Fruit fly (Drosophila melanogaster) whole organism, embryonic: ENCODE results near the gene CG1640.

Experiments
- Abd-B ChIP-seq: fragments of 200-800 bp; sonication (Bioruptor generic); optimal IDR thresholded peaks from 2 replicates; lab custom pipeline; 2018; ENCODE audit warnings: missing biosample characterization, mild to moderate bottlenecking, missing genetic modification characterization, moderate library complexity
- Adf1 ChIP-seq: fragments of 200-800 bp; sonication (Bioruptor generic); IDR thresholded peaks from 2 replicates; pipeline ENCODE4 v1.3.6; 2022; ENCODE audit warnings: missing biosample characterization, missing genetic modification characterization
- Aef1 ChIP-seq: fragments of 200-800 bp; sonication (Bioruptor generic); IDR thresholded peaks from 3 replicates; pipeline ENCODE4 v1.3.6; 2022; ENCODE audit warnings: missing biosample characterization, missing genetic modification characterization
- Antp ChIP-seq: fragments of 200-800 bp; sonication (Bioruptor generic); optimal IDR thresholded peaks from 3 replicates; lab custom pipeline; 2016; ENCODE audit warnings: missing biosample characterization, missing genetic modification characterization
- B-H2 ChIP-seq: fragments of 200-800 bp; sonication (Bioruptor generic); optimal IDR thresholded peaks from 2 replicates; lab custom pipeline; 2018; ENCODE audit warnings: missing biosample characterization, mild to moderate bottlenecking, missing genetic modification characterization
- CG10274 ChIP-seq: fragments of 200-800 bp; sonication (Bioruptor generic); optimal IDR thresholded peaks from 3 replicates; lab custom pipeline; 2017; ENCODE audit warnings: missing biosample characterization, mild to moderate bottlenecking, missing genetic modification characterization
- CG17359 ChIP-seq: fragments of 200-800 bp; sonication (Bioruptor generic); optimal IDR thresholded peaks from 3 replicates; lab custom pipeline; 2018; ENCODE audit warnings: missing biosample characterization, mild to moderate bottlenecking, missing genetic modification characterization, moderate library complexity
- CG2120 ChIP-seq: fragments of 200-800 bp; sonication (Bioruptor generic); optimal IDR thresholded peaks from 3 replicates; lab custom pipeline; 2016; ENCODE audit warnings: missing biosample characterization, missing genetic modification characterization
- CG3163 ChIP-seq: fragments of 200-800 bp; sonication (Bioruptor generic); optimal IDR thresholded peaks from 3 replicates; lab custom pipeline; 2016; ENCODE audit warnings: missing biosample characterization, missing genetic modification characterization
- CG7357 ChIP-seq: fragments of 200-800 bp; sonication (Bioruptor generic); IDR thresholded peaks from 3 replicates; pipeline ENCODE4 v1.3.6; 2022; ENCODE audit warnings: missing biosample characterization, missing genetic modification characterization
- CG7839 ChIP-seq: fragments of 200-800 bp; sonication (Bioruptor generic); optimal IDR thresholded peaks from 3 replicates; lab custom pipeline; 2018; ENCODE audit warnings: missing biosample characterization, mild to moderate bottlenecking, missing genetic modification characterization, moderate library complexity
- CG9932 ChIP-seq: fragments of 200-800 bp; sonication (Bioruptor generic); IDR thresholded peaks from 2 replicates; pipeline ENCODE4 v1.3.6; 2022; ENCODE audit warnings: missing biosample characterization, missing genetic modification characterization
- CoRest ChIP-seq: fragments of 200-800 bp; sonication (Bioruptor generic); optimal IDR thresholded peaks from 3 replicates; lab custom pipeline; 2018; ENCODE audit warnings: missing biosample characterization, mild to moderate bottlenecking, missing genetic modification characterization, moderate library complexity
- CrebB ChIP-seq: fragments of 200-800 bp; sonication (Bioruptor generic); optimal IDR thresholded peaks from 3 replicates; lab custom pipeline; 2018; ENCODE audit warnings: missing biosample characterization, mild to moderate bottlenecking, missing genetic modification characterization
- Dad ChIP-seq: fragments of 200-800 bp; sonication (Bioruptor generic); optimal IDR thresholded peaks from 3 replicates; lab custom pipeline; 2016; ENCODE audit warnings: missing biosample characterization, missing genetic modification characterization
- Dip2 ChIP-seq: fragments of 200-800 bp; sonication (Bioruptor generic); IDR thresholded peaks from 2 replicates; pipeline ENCODE4 v1.3.6; 2022; ENCODE audit warnings: missing biosample characterization, missing genetic modification characterization
- Drgx ChIP-seq: fragments of 200-800 bp; sonication (Bioruptor generic); IDR thresholded peaks from 2 replicates; pipeline ENCODE4 v1.3.6; 2022; ENCODE audit warnings: missing biosample characterization, missing genetic modification characterization
- Ets65A ChIP-seq: fragments of 200-800 bp; sonication (Bioruptor generic); peaks from one replicate; lab custom pipeline; 2016; ENCODE audit warnings: missing biosample characterization, missing genetic modification characterization
- H2.0 ChIP-seq: fragments of 200-800 bp; sonication (Bioruptor generic); IDR thresholded peaks from 2 replicates; pipeline ENCODE4 v1.3.6; 2022; ENCODE audit warnings: missing biosample characterization, missing genetic modification characterization
- HLH54F ChIP-seq: fragments of 200-800 bp; sonication (Bioruptor generic); optimal IDR thresholded peaks from 3 replicates; lab custom pipeline; 2016; ENCODE audit warnings: missing biosample characterization, missing genetic modification characterization
- Hand ChIP-seq: fragments of 200-800 bp; sonication (Bioruptor generic); optimal IDR thresholded peaks from 2 replicates; lab custom pipeline; 2017; ENCODE audit warnings: mild to moderate bottlenecking, missing biosample characterization, missing genetic modification reagents, missing genetic modification characterization
- HmgD ChIP-seq: fragments of 200-800 bp; sonication (Bioruptor generic); optimal IDR thresholded peaks from 3 replicates; lab custom pipeline; 2016; ENCODE audit warnings: missing biosample characterization, missing genetic modification characterization
- MBD-R2 ChIP-seq: fragments of 200-800 bp; sonication (Bioruptor generic); IDR thresholded peaks from 2 replicates; pipeline ENCODE4 v1.3.6; 2022; ENCODE audit warnings: missing biosample characterization, missing genetic modification characterization
- Max ChIP-seq: fragments of 200-800 bp; sonication (Bioruptor generic); optimal IDR thresholded peaks from 2 replicates; lab custom pipeline; 2016; ENCODE audit warnings: missing biosample characterization, mild to moderate bottlenecking, missing genetic modification characterization
- Med ChIP-seq: fragments of 200-800 bp; sonication (Bioruptor generic); peaks from one replicate; lab custom pipeline; 2016; ENCODE audit warnings: missing biosample characterization, missing genetic modification characterization, mild to moderate bottlenecking, inconsistent platforms, moderate library complexity
- NC2β ChIP-seq: fragments of 200-800 bp; sonication (Bioruptor generic); optimal IDR thresholded peaks from 2 replicates; lab custom pipeline; 2016; ENCODE audit warnings: missing biosample characterization, missing genetic modification characterization
- Nf-YB ChIP-seq: fragments of 200-800 bp; sonication (Bioruptor generic); optimal IDR thresholded peaks from 3 replicates; lab custom pipeline; 2019; ENCODE audit warnings: missing biosample characterization, mild to moderate bottlenecking, missing genetic modification characterization, moderate library complexity
- Optix ChIP-seq: fragments of 200-800 bp; sonication (Bioruptor generic); IDR thresholded peaks from 3 replicates; pipeline ENCODE4 v1.3.6; 2022; ENCODE audit warnings: missing biosample characterization, missing genetic modification characterization
- Pdp1 ChIP-seq, 2 experiments: fragments of 200-800 bp; sonication (Bioruptor generic); optimal IDR thresholded peaks; 3 replicates each; lab custom pipeline; 2016; ENCODE audit warnings: missing biosample characterization in 2 of 2, missing genetic modification characterization in 2 of 2, mild to moderate bottlenecking in 1 of 2, moderate library complexity in 1 of 2
- Rfx ChIP-seq: fragments of 200-800 bp; sonication (Bioruptor generic); IDR thresholded peaks from 2 replicates; pipeline ENCODE4 v1.3.6; 2022; ENCODE audit warnings: missing biosample characterization, missing genetic modification characterization
- Sry-δ ChIP-seq: fragments of 200-800 bp; sonication (Bioruptor generic); optimal IDR thresholded peaks from 2 replicates; lab custom pipeline; 2016; ENCODE audit warnings: missing biosample characterization, missing genetic modification characterization
- Trl ChIP-seq, 3 experiments: fragments of >200 bp in 2 of 3; fragments of 200-800 bp in 1 of 3; sonication (Bioruptor generic) in 1 of 3; optimal IDR thresholded peaks; 2 replicates in 1 of 3; 3 replicates in 2 of 3; lab custom pipeline; 2016 to 2017; ENCODE audit warnings: missing biosample characterization in 1 of 3, missing genetic modification characterization in 1 of 3
- abd-A ChIP-seq: fragments of 200-800 bp; sonication (Bioruptor generic); optimal IDR thresholded peaks from 3 replicates; lab custom pipeline; 2019; ENCODE audit warnings: missing biosample characterization, mild to moderate bottlenecking, missing genetic modification characterization, moderate library complexity
- ato ChIP-seq: fragments of 200-800 bp; sonication (Bioruptor generic); IDR thresholded peaks from 2 replicates; pipeline ENCODE4 v1.3.6; 2022; ENCODE audit warnings: missing biosample characterization, missing genetic modification characterization; ENCODE audit not compliant: partially characterized antibody
- chinmo ChIP-seq: fragments of 200-800 bp; sonication (Bioruptor generic); IDR thresholded peaks from 4 replicates; pipeline ENCODE4 v1.3.6; 2022; ENCODE audit warnings: missing biosample characterization, missing genetic modification characterization; ENCODE audit not compliant: partially characterized antibody
- crc ChIP-seq: fragments of 200-800 bp; sonication (Bioruptor generic); optimal IDR thresholded peaks from 2 replicates; lab custom pipeline; 2016; ENCODE audit warnings: missing biosample characterization, missing genetic modification characterization
- crol ChIP-seq: fragments of 200-800 bp; sonication (Bioruptor generic); IDR thresholded peaks from 2 replicates; pipeline ENCODE4 v1.3.6; 2022; ENCODE audit warnings: missing biosample characterization, missing genetic modification characterization
- crp ChIP-seq, 2 experiments: fragments of 200-800 bp; sonication (Bioruptor generic); optimal IDR thresholded peaks; 2 replicates in 1 of 2; 3 replicates in 1 of 2; lab custom pipeline; 2017; ENCODE audit warnings: missing biosample characterization in 2 of 2, missing genetic modification characterization in 2 of 2, mild to moderate bottlenecking in 1 of 2, moderate library complexity in 1 of 2
- emc ChIP-seq: fragments of 200-800 bp; sonication (Bioruptor generic); optimal IDR thresholded peaks from 2 replicates; lab custom pipeline; 2016; ENCODE audit warnings: missing biosample characterization, missing genetic modification characterization
- ftz-f1 ChIP-seq: fragments of 200-800 bp; sonication (Bioruptor generic); optimal IDR thresholded peaks from 2 replicates; lab custom pipeline; 2016; ENCODE audit warnings: missing biosample characterization, missing genetic modification characterization
- inv ChIP-seq: fragments of 200-800 bp; sonication (Bioruptor generic); IDR thresholded peaks from 2 replicates; pipeline ENCODE4 v1.3.6; 2022; ENCODE audit warnings: missing biosample characterization, missing genetic modification characterization; ENCODE audit not compliant: partially characterized antibody
- lbe ChIP-seq: fragments of 200-800 bp; sonication (Bioruptor generic); optimal IDR thresholded peaks from 2 replicates; lab custom pipeline; 2016; ENCODE audit warnings: missing biosample characterization, mild to moderate bottlenecking, missing genetic modification characterization
- nerfin-1 ChIP-seq: fragments of 200-800 bp; sonication (Bioruptor generic); optimal IDR thresholded peaks from 3 replicates; lab custom pipeline; 2019; ENCODE audit warnings: missing biosample characterization, mild to moderate bottlenecking, missing genetic modification characterization, moderate library complexity
- onecut ChIP-seq: fragments of 200-800 bp; sonication (Bioruptor generic); IDR thresholded peaks from 2 replicates; pipeline ENCODE4 v1.3.6; 2022; ENCODE audit warnings: missing biosample characterization, missing genetic modification characterization
- pnt ChIP-seq: fragments of 200-800 bp; sonication (Bioruptor generic); optimal IDR thresholded peaks from 3 replicates; lab custom pipeline; 2016; ENCODE audit warnings: missing biosample characterization, missing genetic modification characterization
- ro ChIP-seq: fragments of 200-800 bp; sonication (Bioruptor generic); IDR thresholded peaks from 2 replicates; pipeline ENCODE4 v1.3.6; 2022; ENCODE audit warnings: missing biosample characterization, missing genetic modification characterization
- sens ChIP-seq: fragments of 200-800 bp; sonication (Bioruptor generic); peaks from one replicate; lab custom pipeline; 2016; ENCODE audit warnings: missing biosample characterization, missing genetic modification characterization
- zfh2 ChIP-seq: fragments of 200-800 bp; sonication (Bioruptor generic); optimal IDR thresholded peaks from 2 replicates; lab custom pipeline; 2016; ENCODE audit warnings: missing biosample characterization, missing genetic modification characterization

Gene CG1640

dm6 chrX:13394343-13394742, 23.9 kb downstream of the CG1640 start (continued):
- TF ChIP-seq pnt (GFP tag; lab: Kevin White, UChicago) (no peak), Dip2 (GFP tag; lab: Robert Waterston, UW) (no peak), Optix (no peak), HmgD (GFP tag; lab: Kevin White, UChicago) (no peak), CG9932 (GFP tag; lab: Robert Waterston, UW) (peak; percentile 22; the same call in 1 of the 2 replicates), ftz-f1 (no peak), inv (GFP tag; lab: Robert Waterston, UW) (no peak), H2.0 (0 out of 2 replicates have a peak, but pooled peaks have one; percentile 10), Sry-δ (GFP tag; lab: Kevin White, UChicago) (no peak), Med (GFP tag; lab: Kevin White, UChicago) (peak; percentile 82), CG2120 (GFP tag; lab: Kevin White, UChicago) (peak; percentile 25), CG17359 (tag; lab: Kevin White, UChicago) (no peak), crc (GFP tag; lab: Kevin White, UChicago) (no peak), CG7839 (tag; lab: Kevin White, UChicago) (no peak), CG7357 (GFP tag; lab: Robert Waterston, UW) (no peak), Ets65A (GFP tag; lab: Kevin White, UChicago) (no peak), Hand (GFP tag; lab: Kevin White, UChicago) (no peak), zfh2 (GFP tag; lab: Kevin White, UChicago) (peak; percentile 28), sens (GFP tag; lab: Kevin White, UChicago) (no peak), crp (GFP tag; optimal IDR thresholded peaks at IDR 0.05; lab: Kevin White, UChicago) (no peak), HLH54F (GFP tag; lab: Kevin White, UChicago) (no peak), lbe (GFP tag; lab: Kevin White, UChicago) (peak; percentile 4), ato (GFP tag; lab: Robert Waterston, UW) (no peak)

dm6 chrX:13395020-13395419, 24.6 kb downstream of the CG1640 start:
- TF ChIP-seq nerfin-1 (tag; lab: Kevin White, UChicago) = no peak
- TF ChIP-seq CG3163 (GFP tag; lab: Kevin White, UChicago) = peak; percentile 93
- TF ChIP-seq Trl (optimal IDR thresholded peaks at IDR 0.05; lab: Kevin White, UChicago) = peak; percentile 44 to 61
- TF ChIP-seq Trl (GFP tag; optimal IDR thresholded peaks at IDR 0.05; lab: Kevin White, UChicago) = no peak
- peak in 1 of 2 experiments; percentile 55 for TF ChIP-seq Pdp1 (GFP tag; optimal IDR thresholded peaks at IDR 0.05; lab: Kevin White, UChicago)
- TF ChIP-seq CrebB (tag; lab: Kevin White, UChicago) = no peak
- 0 out of 2 replicates have a peak, but pooled peaks have one; percentile 6 for TF ChIP-seq crol (GFP tag; lab: Robert Waterston, UW)
- 0 out of 4 replicates have a peak, but pooled peaks have one; percentile 53 for TF ChIP-seq chinmo (GFP tag; lab: Robert Waterston, UW)

DNA sequence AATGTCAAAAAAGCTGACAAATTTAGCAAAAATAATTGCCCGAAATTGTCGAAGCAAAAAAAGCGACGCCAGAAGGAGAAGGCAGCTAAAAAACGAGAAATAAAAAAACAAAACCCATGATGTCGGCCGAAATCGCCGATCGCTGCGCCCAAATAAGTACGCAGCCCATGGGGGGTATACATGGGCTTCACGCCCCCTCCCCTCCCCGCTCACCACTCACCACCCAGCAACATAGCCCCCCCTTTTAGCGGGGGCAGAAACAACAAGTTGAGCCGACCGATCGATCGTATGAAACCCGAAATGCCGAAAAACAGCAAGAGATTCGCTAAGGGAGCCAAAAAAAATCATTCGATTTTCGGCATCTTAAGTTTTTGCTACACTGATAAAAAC, 25.6 kb downstream of the CG1640 start:
- TF ChIP-seq onecut (GFP tag; lab: Robert Waterston, UW) (peak; percentile 56), B-H2 (GFP tag; lab: Kevin White, UChicago) (peak; percentile 49), NC2β (GFP tag; lab: Kevin White, UChicago) (no peak), Dad (GFP tag; lab: Kevin White, UChicago) (no peak), abd-A (tag; lab: Kevin White, UChicago) (peak; percentile 35), Aef1 (GFP tag; lab: Robert Waterston, UW) (peak; percentile 70), Rfx (GFP tag; lab: Robert Waterston, UW) (peak; percentile 5; the same call in 1 of the 2 replicates), Nf-YB (GFP tag; lab: Kevin White, UChicago) (no peak), Max (no peak), CG7839 (tag; lab: Kevin White, UChicago) (no peak), Antp (GFP tag; lab: Kevin White, UChicago) (no peak), ro (GFP tag; lab: Robert Waterston, UW) (no peak), Drgx (peak; percentile 29; the same call in 1 of the 2 replicates), crol (GFP tag; lab: Robert Waterston, UW) (peak; percentile 99), pnt (GFP tag; lab: Kevin White, UChicago) (no peak), Adf1 (GFP tag; lab: Robert Waterston, UW) (peak; percentile 76), CoRest (tag; lab: Kevin White, UChicago) (no peak), Abd-B (GFP tag; lab: Kevin White, UChicago) (no peak), CG10274 (GFP tag; lab: Kevin White, UChicago) (no peak), MBD-R2 (peak; percentile 28; the same call in 1 of the 2 replicates), emc (GFP tag; lab: Kevin White, UChicago) (no peak)
